Worm (Caenorhabditis elegans) whole organism, midembryonic: ENCODE data around the gene ZC477.3.

Experiments used
- T22C8.4 ChIP-seq: fragments of 200-800 bp; sonication (Bioruptor generic); IDR thresholded peaks from 2 replicates; pipeline ENCODE4 v1.3.6; 2022; ENCODE audit warnings: missing genetic modification characterization, missing compliant biosample characterization
- cog-1 ChIP-seq: sonication (generic microtip); optimal IDR thresholded peaks from 2 replicates; lab custom pipeline; 2016; ENCODE audit warnings: missing genetic modification characterization, missing compliant biosample characterization
- flt-1 ChIP-seq: fragments of 200-800 bp; sonication (Bioruptor generic); IDR thresholded peaks from 2 replicates; pipeline ENCODE4 v1.3.6; 2022; ENCODE audit warnings: missing genetic modification characterization, missing compliant biosample characterization
- klf-2 ChIP-seq: fragments of 200-800 bp; sonication (Bioruptor generic); conservative IDR thresholded peaks from 2 replicates; pipeline ENCODE4 v1.3.6; 2022; ENCODE audit warnings: missing genetic modification reagents, missing genetic modification characterization, missing compliant biosample characterization
- med-1 ChIP-seq: sonication (generic microtip); optimal IDR thresholded peaks from 2 replicates; lab custom pipeline; 2017; ENCODE audit warnings: missing genetic modification characterization, mild to moderate bottlenecking, missing compliant biosample characterization, antibody characterized with exemption, missing genetic modification reagents; ENCODE audit not compliant: insufficient read depth
- ref-1 ChIP-seq: fragments of 200-800 bp; sonication (Bioruptor generic); conservative IDR thresholded peaks from 2 replicates; pipeline ENCODE4 v1.3.6; 2022; ENCODE audit warnings: missing genetic modification reagents, missing genetic modification characterization, missing compliant biosample characterization
- tab-1 ChIP-seq: fragments of 200-800 bp; sonication (Bioruptor generic); IDR thresholded peaks from 2 replicates; pipeline ENCODE4 v1.3.6; 2022; ENCODE audit warnings: missing genetic modification characterization, missing compliant biosample characterization
- ztf-23 ChIP-seq: fragments of 200-800 bp; sonication (Bioruptor generic); IDR thresholded peaks from 2 replicates; pipeline ENCODE4 v1.3.6; 2022; ENCODE audit warnings: missing genetic modification reagents, missing genetic modification characterization, missing compliant biosample characterization
- ztf-29 ChIP-seq: fragments of 200-800 bp; sonication (Bioruptor generic); IDR thresholded peaks from 2 replicates; pipeline ENCODE4 v1.3.6; 2022; ENCODE audit warnings: missing genetic modification reagents, missing genetic modification characterization, missing compliant biosample characterization

Gene ZC477.3

DNA sequence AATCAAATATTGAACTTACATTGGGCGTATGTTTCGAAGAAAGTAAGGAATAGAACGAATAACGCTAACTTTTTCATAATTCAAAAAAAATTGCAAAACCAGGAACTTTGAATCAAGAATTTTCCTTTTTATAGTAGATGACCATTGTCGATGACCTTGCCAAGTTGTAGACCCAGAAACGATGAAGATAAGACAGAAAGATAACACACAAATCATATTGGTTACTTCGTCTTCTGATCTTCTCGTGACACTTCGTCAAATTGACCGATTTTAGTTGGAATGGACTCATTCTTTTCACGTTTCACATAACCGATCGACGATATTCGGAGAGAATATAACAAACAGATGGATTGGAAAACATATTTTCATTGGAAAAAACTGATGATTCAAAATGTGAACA is 28.5 kb downstream of the ZC477.3 start, which contains the start of gene grsp-3:
TSS of gene grsp-3 (minus strand) at position 149 of the 400 bp plus-strand sequence.
- TF ChIP-seq ztf-23 (GFP tag; lab: Robert Waterston, UW) (no peak), med-1 (no peak), cog-1 (no peak), ztf-29 (GFP tag; lab: Robert Waterston, UW) (no peak), T22C8.4 (no peak), flt-1 (no peak), ref-1 (GFP tag; lab: Robert Waterston, UW) (no peak), klf-2 (GFP tag; lab: Robert Waterston, UW) (no peak), tab-1 (GFP tag; lab: Robert Waterston, UW) (no peak)

DNA sequence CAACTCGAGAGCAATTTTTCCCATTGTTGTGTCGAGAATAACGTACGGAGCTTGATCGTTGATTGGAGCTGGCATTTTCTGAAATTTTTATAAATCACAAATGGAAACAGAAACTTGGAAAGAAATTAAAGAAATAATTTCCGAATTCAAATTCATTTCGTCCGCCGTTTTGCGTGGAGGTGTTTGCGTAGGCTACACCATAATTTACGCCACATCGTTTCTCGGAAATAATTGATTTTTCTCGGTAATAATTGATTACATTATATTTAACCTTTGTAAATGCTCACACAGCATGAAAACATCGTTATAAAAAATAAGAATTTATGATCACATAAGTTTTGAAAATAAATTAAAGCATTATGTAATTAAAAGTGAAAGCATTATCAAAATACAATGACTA is 29.8 kb downstream of the ZC477.3 start, which contains the start of gene cyn-12:
TSS of gene cyn-12 (minus strand) at position 78 of the 400 bp plus-strand sequence.
- TF ChIP-seq med-1 (no peak), T22C8.4 (peak; percentile 42; the same call in 1 of the 2 replicates)

DNA sequence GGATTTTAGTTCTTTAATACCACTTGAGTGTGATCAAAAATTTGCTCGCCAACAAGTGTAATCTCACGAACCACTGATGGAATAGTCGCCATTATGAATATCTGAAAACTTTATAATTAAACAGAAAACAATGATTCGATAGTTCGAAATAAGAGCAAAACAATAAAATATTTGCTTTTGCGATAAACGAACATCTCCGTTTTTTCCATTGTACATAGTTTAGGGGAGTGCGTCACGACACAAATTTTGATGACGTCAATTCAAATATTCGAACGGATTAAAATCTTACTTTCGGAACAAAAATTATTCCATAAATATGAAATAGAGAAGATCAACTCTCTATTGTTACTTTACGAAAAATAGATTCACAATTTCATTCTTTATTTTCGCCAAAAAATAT is 30.7 kb downstream of the ZC477.3 start, which contains the start of gene mutd-1:
TSS of gene mutd-1 (minus strand) at position 101 of the 400 bp plus-strand sequence.
- TF ChIP-seq ref-1 (GFP tag; lab: Robert Waterston, UW): no peak
- no peak for TF ChIP-seq flt-1
- no peak for TF ChIP-seq ztf-23 (GFP tag; lab: Robert Waterston, UW)
- no peak for TF ChIP-seq tab-1 (GFP tag; lab: Robert Waterston, UW)
- TF ChIP-seq cog-1: no peak
- TF ChIP-seq ztf-29 (GFP tag; lab: Robert Waterston, UW): no peak
- no peak for TF ChIP-seq med-1
- no peak for TF ChIP-seq T22C8.4
- no peak for TF ChIP-seq klf-2 (GFP tag; lab: Robert Waterston, UW)

DNA sequence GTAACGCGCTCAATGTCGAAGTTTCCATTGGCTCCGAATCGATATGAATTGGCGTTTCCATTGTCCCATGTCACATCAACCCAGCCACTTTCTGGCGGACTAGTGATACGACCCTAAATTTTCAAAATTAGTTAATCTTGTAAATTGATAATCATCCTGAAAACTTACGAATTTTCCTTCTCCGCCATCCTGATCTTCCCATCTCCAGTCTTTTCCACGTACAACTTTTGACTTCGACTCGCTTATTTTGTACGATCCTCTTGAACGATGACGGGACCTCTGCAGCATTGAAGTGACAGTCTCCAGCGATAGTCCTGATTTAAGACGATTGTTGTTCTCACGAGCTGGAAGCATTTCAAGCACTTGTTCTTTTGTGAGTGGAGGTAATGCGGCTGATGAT is 35.9 kb downstream of the ZC477.3 start:
- TF ChIP-seq ztf-23 (GFP tag; lab: Robert Waterston, UW) (no peak), med-1 (no peak), T22C8.4 (no peak), ztf-29 (GFP tag; lab: Robert Waterston, UW) (no peak), cog-1 (no peak), tab-1 (GFP tag; lab: Robert Waterston, UW) (no peak)

DNA sequence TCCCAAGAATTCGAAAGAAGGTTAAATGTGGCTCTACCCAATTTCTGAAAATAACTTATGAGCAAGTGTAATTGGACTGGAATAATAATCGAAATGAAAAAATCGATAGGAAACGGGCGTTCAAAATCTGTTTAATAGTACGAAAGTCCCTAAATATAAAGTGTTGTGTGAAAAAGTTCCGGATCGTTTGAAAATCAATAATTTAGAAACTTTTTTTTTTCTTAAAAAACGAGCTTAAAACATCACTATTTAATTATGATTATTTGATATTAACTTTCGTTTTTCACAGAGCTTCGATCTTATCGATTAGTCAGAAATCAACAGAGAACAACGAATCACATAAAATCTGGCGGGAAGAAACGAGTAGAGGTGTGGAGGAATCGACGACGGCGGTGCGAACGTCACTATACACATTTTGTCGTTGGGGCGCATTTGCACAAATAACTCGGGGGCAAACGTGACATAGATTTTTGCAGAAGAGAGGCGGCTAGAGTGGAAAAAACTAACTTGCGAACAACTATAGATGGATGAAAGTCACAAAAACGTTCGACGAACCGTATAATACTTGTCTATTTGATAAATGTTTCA is 41.5 kb downstream of the ZC477.3 start, which contains the start of gene hecd-1:
TSS of gene hecd-1 (minus strand) at position 51 of the 588 bp plus-strand sequence.
- TF ChIP-seq cog-1: no peak

DNA sequence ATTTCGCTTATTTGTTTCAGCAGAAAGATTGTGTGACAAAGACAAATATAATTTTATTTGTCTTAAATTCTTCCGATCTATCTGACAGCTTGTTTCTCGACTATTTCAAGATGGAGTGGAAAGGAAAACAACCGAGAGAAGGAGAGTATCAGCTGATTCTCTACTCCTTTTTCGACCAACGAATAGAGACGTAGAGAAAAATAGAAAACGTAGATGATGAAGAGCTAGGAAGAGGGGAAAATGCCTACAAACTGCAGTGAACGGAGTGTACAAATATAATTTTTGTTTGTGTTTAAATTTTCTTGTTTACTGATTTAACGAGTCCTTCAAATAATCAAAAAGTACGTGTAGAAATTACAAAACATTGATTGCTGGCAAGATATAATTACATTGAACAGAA is 44.4 kb downstream of the ZC477.3 start:
- TF ChIP-seq ref-1 (GFP tag; lab: Robert Waterston, UW) (no peak), med-1 (no peak)

DNA sequence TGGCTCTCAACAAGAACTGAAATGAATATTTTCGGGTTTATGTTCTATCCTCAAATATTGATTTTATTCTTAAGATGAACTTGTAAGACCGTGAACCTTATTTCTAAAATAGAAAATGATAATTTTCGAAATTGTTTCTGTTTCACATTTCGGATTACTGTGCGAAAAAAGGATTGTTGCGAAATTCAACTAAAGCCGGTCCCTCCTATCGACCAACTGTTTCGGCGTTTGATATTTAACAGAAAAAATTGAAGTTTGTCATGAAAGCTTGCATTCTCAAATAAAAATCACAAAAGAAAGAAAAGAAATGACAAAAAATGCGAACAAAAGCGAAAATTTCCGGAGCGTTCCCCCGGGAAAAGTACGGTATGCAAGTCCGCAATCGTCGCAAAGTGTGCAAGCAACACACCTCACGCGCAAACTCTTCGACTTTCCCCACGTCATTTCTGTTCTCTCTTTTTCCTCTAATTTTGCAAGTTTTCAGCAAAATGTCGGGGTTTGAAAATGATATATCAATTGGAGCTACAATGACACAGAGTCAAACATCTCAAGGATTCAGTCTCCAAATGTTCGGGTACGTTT is 45.8 kb downstream of the ZC477.3 start, which contains the start of gene C34D4.4:
TSS of gene C34D4.4 (plus strand) at position 342 of the 582 bp plus-strand sequence.
- no peak for TF ChIP-seq T22C8.4
- TF ChIP-seq ztf-23 (GFP tag; lab: Robert Waterston, UW): no peak
- TF ChIP-seq cog-1: no peak
- TF ChIP-seq med-1: no peak
- no peak for TF ChIP-seq flt-1
- TF ChIP-seq klf-2 (GFP tag; lab: Robert Waterston, UW): no peak
- TF ChIP-seq tab-1 (GFP tag; lab: Robert Waterston, UW): no peak
- TF ChIP-seq ref-1 (GFP tag; lab: Robert Waterston, UW): no peak
- no peak for TF ChIP-seq ztf-29 (GFP tag; lab: Robert Waterston, UW)

DNA sequence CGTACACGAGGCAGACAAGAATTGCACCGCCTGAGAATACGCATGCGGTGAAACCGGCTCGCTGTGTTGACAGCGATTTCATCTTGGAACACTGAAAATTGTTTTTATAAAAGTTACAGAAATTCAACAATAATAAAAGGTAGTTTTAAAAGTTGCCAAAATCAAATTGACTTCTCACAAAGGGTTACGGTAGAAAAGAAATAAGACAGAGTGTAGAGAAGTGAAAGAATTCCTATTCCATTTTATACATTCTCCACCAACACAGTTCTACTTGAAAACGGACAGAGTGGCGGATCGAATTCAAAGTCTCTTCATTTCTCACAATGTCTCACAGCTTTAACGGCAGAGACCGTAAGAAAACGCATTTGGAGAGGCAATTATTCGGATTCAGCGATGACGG is 49.1 kb downstream of the ZC477.3 start, which contains the start of gene col-113:
TSS of gene col-113 (minus strand) at position 101 of the 400 bp plus-strand sequence.
- TF ChIP-seq ztf-23 (GFP tag; lab: Robert Waterston, UW) (no peak), T22C8.4 (no peak), ztf-29 (GFP tag; lab: Robert Waterston, UW) (no peak), cog-1 (no peak), tab-1 (GFP tag; lab: Robert Waterston, UW) (no peak), flt-1 (no peak), klf-2 (GFP tag; lab: Robert Waterston, UW) (no peak)

DNA sequence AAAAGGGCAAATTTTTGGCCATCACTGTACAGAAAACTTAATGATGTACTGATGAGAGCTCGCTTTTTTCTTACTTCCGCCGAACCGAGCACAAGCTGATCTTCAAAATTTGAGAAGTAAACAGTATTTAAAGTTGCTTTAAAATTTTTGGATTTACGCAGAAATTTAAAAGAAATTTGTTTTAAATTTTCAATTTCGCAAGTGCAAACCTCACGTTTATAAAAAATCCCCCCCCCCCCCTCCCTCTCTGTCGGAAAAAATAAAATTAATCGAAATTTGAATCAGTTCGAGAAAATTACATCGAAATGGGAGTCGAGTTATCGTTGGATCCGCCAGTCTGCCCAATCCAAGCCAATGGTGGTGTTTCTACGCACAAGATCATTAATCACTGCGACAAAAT is 50.1 kb downstream of the ZC477.3 start, which contains the start of gene C34D4.3:
TSS of gene C34D4.3 (plus strand) at position 301 of the 400 bp plus-strand sequence.
- TF ChIP-seq med-1 (no peak), ztf-23 (GFP tag; lab: Robert Waterston, UW) (no peak), flt-1 (no peak), ztf-29 (GFP tag; lab: Robert Waterston, UW) (no peak), ref-1 (GFP tag; lab: Robert Waterston, UW) (no peak), tab-1 (GFP tag; lab: Robert Waterston, UW) (no peak), T22C8.4 (no peak), klf-2 (GFP tag; lab: Robert Waterston, UW) (no peak), cog-1 (no peak)

DNA sequence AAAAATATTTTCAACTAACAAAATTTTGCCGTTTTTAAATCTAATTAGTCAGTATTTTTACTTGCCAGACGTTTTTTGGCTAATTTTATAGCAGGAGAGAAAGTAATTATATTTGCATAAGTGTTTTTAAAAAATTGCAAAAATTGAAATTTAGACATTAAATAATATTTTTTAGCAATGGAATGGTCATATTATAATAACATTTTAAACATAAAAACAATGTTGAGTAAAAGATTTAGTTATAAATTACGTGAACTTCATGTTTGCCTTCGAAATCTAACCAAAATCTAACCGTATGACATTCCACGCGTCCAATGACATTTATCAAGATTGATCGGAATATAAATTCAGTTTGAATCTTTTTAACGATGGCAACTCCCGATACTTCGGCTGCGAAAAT is 51.1 kb downstream of the ZC477.3 start, which contains the start of gene C34D4.2:
TSS of gene C34D4.2 (plus strand) at position 301 of the 400 bp plus-strand sequence.
- TF ChIP-seq T22C8.4: no peak
- TF ChIP-seq flt-1: no peak
- TF ChIP-seq med-1: no peak
- no peak for TF ChIP-seq klf-2 (GFP tag; lab: Robert Waterston, UW)
- no peak for TF ChIP-seq ref-1 (GFP tag; lab: Robert Waterston, UW)
- TF ChIP-seq tab-1 (GFP tag; lab: Robert Waterston, UW): no peak
- no peak for TF ChIP-seq cog-1
- no peak for TF ChIP-seq ztf-23 (GFP tag; lab: Robert Waterston, UW)
- no peak for TF ChIP-seq ztf-29 (GFP tag; lab: Robert Waterston, UW)
